Worm (Caenorhabditis elegans): ENCODE results near the gene fmil-1.

DNA sequence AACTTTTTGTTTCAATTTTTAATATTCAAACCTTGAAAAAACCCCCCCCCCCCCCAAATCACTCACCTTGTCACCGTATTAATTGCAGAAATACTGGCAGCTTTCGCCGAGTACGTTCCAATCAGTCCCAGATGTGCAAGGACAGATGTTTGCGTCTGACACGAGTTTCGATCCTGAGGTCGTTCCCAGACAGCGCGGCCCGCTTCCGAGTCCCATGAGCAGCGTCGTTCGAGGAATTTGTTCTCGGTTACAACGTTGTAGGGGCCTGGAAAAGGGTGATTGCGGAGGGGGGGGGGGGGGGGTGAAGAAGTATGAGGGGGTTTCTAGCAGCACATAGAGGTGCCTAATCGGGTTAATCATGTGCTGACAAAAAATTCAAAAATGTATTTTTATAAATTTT lies 5.6 kb downstream of the fmil-1 start:
- TF ChIP-seq hlh-30 (tag; optimal IDR thresholded peaks at IDR 0.05; ENCODE audit: insufficient read depth) (no peak), nhr-11 (tag; optimal IDR thresholded peaks at IDR 0.05) (no peak), ets-4 (tag; optimal IDR thresholded peaks at IDR 0.05) (no peak), pha-4 (tag; optimal IDR thresholded peaks at IDR 0.05) (no peak), fkh-10 (GFP tag; optimal IDR thresholded peaks at IDR 0.05) (no peak), dmd-4 (tag; optimal IDR thresholded peaks at IDR 0.05; ENCODE audit: borderline replicate concordance) (no peak), gmeb-2 (tag; optimal IDR thresholded peaks at IDR 0.05) (no peak), syd-9 (tag; optimal IDR thresholded peaks at IDR 0.05) (no peak), ceh-18 (tag; optimal IDR thresholded peaks at IDR 0.05) (no peak), odd-2 (tag; optimal IDR thresholded peaks at IDR 0.05) (no peak), nfya-1 (tag; optimal IDR thresholded peaks at IDR 0.05) (no peak), dve-1 (tag; optimal IDR thresholded peaks at IDR 0.05) (no peak)
